Worm (Caenorhabditis elegans) whole organism, young adult: Measurements from ENCODE around the gene C28D4.4.

Experiments used
- B0019.2 ChIP-seq: fragments of 200-800 bp; sonication (Bioruptor generic); conservative IDR thresholded peaks from 2 replicates; pipeline ENCODE4 v1.3.6; 2022; ENCODE audit warnings: missing genetic modification reagents, missing genetic modification characterization, missing compliant biosample characterization
- attf-6 ChIP-seq: fragments of 200-800 bp; sonication (Bioruptor generic); IDR thresholded peaks from 2 replicates; pipeline ENCODE4 v1.3.6; 2022; ENCODE audit warnings: missing genetic modification reagents, missing genetic modification characterization, missing compliant biosample characterization
- hlh-12 ChIP-seq: sonication (generic microtip); optimal IDR thresholded peaks from 2 replicates; lab custom pipeline; 2016; ENCODE audit warnings: missing genetic modification characterization, missing compliant biosample characterization
- hsf-1 ChIP-seq: fragments of 200-800 bp; sonication (Bioruptor generic); IDR thresholded peaks from 2 replicates; pipeline ENCODE4 v1.3.6; 2022; ENCODE audit warnings: missing genetic modification reagents, missing genetic modification characterization, missing compliant biosample characterization
- lir-1 ChIP-seq: fragments of 200-800 bp; sonication (Bioruptor generic); conservative IDR thresholded peaks from 2 replicates; pipeline ENCODE4 v1.3.6; 2022; ENCODE audit warnings: missing genetic modification reagents, missing genetic modification characterization, missing compliant biosample characterization
- pha-4 ChIP-seq: fragments of 150-350 bp; sonication (generic microtip); optimal IDR thresholded peaks from 2 replicates; lab custom pipeline; 2014; ENCODE audit warnings: missing biosample characterization, missing genetic modification reagents, missing genetic modification characterization

DNA sequence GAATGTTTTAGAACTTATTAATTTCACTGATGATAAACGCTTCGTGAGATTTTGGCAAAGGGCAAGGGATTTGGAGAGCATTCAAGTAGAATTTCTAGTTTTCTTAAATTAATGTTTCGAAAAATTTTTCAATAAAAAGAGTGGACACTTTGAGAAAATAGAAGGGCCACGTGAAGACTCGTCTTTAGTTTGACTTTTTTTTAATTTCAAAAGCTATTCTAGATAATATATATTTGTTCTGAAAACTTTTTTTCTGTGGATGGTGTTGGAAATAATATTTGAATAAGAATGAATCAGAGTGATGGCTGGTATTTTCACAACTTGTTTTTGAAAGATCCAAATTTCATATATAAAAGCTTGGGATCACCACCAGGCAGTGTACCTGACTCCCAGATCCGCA is 3.5 kb upstream of the C28D4.4 start, which contains the start of gene C28D4.8:
- TF ChIP-seq hlh-12 (no peak), hsf-1 (no peak), lir-1 (GFP tag; lab: Robert Waterston, UW) (no peak), attf-6 (GFP tag; lab: Robert Waterston, UW) (no peak), B0019.2 (GFP tag; lab: Robert Waterston, UW) (no peak), pha-4 (no peak)
